Worm (Caenorhabditis elegans): ENCODE measurements around the gene str-5.
"Not testable (repeated sequence)": the region's sequence is repeated elsewhere in the genome, so short reads cannot be mapped to it uniquely, and the experiment has no call there.

The str-5 gene

DNA sequence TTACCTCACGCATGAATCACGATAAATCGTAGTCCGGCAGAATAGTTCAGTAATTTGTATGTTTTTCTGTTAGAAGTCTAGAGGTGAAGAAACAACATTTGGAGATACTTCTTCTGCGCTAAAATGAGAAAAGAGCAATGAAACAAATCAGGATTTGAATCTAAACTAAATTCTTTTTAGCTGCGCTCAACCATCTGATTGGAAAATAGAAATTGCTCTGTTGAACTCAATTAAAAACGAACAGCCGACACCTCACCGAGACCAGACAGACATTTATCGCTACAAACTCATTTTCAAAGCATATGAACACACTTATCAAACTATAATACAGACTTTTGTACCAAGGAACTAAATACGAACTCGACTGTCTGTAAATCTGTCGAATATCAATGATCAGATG lies 49.6 kb downstream of the str-5 start, which contains the start of gene T26E4.9:
Gene T26E4.9, minus strand, starts transcription at position 101 of the 400 bp plus-strand sequence.
- not testable (repeated sequence) for TF ChIP-seq nhr-25 (tag; optimal IDR thresholded peaks at IDR 0.05); lin-13 (GFP tag; optimal IDR thresholded peaks at IDR 0.05); lin-39 (tag; optimal IDR thresholded peaks at IDR 0.05)

DNA sequence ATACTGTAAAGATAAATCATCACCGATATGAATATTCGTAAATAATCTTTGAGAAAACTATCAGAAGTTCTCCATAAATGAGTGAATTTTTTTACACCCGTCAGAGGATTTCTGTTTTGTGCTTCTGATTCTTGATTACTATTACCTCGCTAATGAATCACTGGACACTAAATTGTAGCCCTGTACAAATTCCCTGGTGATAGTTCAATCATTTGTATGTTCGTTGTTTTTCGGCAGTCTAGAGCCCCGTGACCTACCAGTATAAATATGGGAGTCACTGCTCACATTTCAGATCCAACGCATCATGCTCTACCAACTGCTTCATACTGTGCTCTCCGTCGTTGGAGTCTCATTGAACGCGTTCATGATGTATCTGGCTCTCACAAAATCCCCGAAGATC lies 50.0 kb downstream of the str-5 start, which contains the start of gene srd-27:
Gene srd-27, plus strand, starts transcription at position 301 of the 400 bp plus-strand sequence.
- TF ChIP-seq lin-11 (tag; optimal IDR thresholded peaks at IDR 0.05); mab-5 (tag; optimal IDR thresholded peaks at IDR 0.05); lin-13 (GFP tag; optimal IDR thresholded peaks at IDR 0.05): not testable (repeated sequence)

- not testable (repeated sequence) for TF ChIP-seq nhr-12, unc-39, ztf-4 (tag; optimal IDR thresholded peaks at IDR 0.05)
These were observed 50.7 kb downstream of the str-5 start, which contains the start of gene T26E4.18 for ce11 chrV:15803748-15804147. Gene T26E4.18, minus strand, starts transcription at chrV:15803848.

Measured in whole organism, L2 larva.